Worm (Caenorhabditis elegans) whole organism, young adult: ENCODE results near the gene ZC116.1.

ENCODE experiments used
- B0035.1 ChIP-seq: sonication (generic microtip); optimal IDR thresholded peaks from 2 replicates; lab custom pipeline; 2016; ENCODE audit warnings: missing genetic modification characterization, mild to moderate bottlenecking, missing compliant biosample characterization, missing genotype, missing genetic modification reagents
- C17E4.6 ChIP-seq: fragments of 200-800 bp; sonication (Bioruptor generic); IDR thresholded peaks from 2 replicates; pipeline ENCODE4 v1.3.6; 2022; ENCODE audit warnings: missing genetic modification reagents, missing genetic modification characterization, missing compliant biosample characterization
- F33H1.4 ChIP-seq: fragments of 200-800 bp; sonication (Bioruptor generic); IDR thresholded peaks from 2 replicates; pipeline ENCODE4 v1.3.6; 2022; ENCODE audit warnings: missing genetic modification reagents, missing genetic modification characterization, missing compliant biosample characterization
- F57A8.1 ChIP-seq: fragments of 200-800 bp; sonication (Bioruptor generic); optimal IDR thresholded peaks from 2 replicates; lab custom pipeline; 2018; ENCODE audit warnings: mild to moderate bottlenecking, missing genetic modification characterization, moderate library complexity, missing compliant biosample characterization
- T26A5.8 ChIP-seq: sonication (generic microtip); optimal IDR thresholded peaks from 2 replicates; lab custom pipeline; 2016; ENCODE audit warnings: missing genetic modification characterization, missing compliant biosample characterization
- Y79H2A.3 ChIP-seq: fragments of 200-800 bp; sonication (Bioruptor generic); conservative IDR thresholded peaks from 2 replicates; pipeline ENCODE4 v1.3.6; 2022; ENCODE audit warnings: missing genetic modification reagents, missing genetic modification characterization, missing compliant biosample characterization
- ama-1 ChIP-seq, 3 experiments: fragments of 150-350 bp in 1 of 3; sonication (generic microtip) in 2 of 3; optimal IDR thresholded peaks; 2 replicates each; lab custom pipeline; 2014 to 2018; ENCODE audit warnings: missing biosample characterization in 2 of 3, missing genetic modification characterization in 2 of 3, missing genetic modification reagents in 2 of 3
- aptf-3 ChIP-seq: fragments of 200-800 bp; sonication (Bioruptor generic); IDR thresholded peaks from 2 replicates; pipeline ENCODE4 v1.3.6; 2022; ENCODE audit warnings: missing genetic modification characterization, missing compliant biosample characterization
- cebp-1 ChIP-seq, 2 experiments: fragments of 200-800 bp in 1 of 2; sonication (Bioruptor generic) in 1 of 2; sonication (generic microtip) in 1 of 2; IDR thresholded peaks in 1 of 2; optimal IDR thresholded peaks in 1 of 2; 2 replicates each; pipeline versions ENCODE4 v1.3.6 to Lab custom; 2017 to 2022; ENCODE audit warnings: missing compliant biosample characterization in 2 of 2, missing genetic modification characterization in 2 of 2, mild to moderate bottlenecking in 1 of 2, missing genetic modification reagents in 1 of 2, moderate library complexity in 1 of 2
- cebp-2 ChIP-seq: fragments of 200-800 bp; sonication (Bioruptor generic); IDR thresholded peaks from 2 replicates; pipeline ENCODE4 v1.3.6; 2022; ENCODE audit warnings: missing genetic modification characterization, missing compliant biosample characterization
- ceh-27 ChIP-seq: fragments of 200-800 bp; sonication (Bioruptor generic); optimal IDR thresholded peaks from 2 replicates; lab custom pipeline; 2018; ENCODE audit warnings: mild to moderate bottlenecking, missing genetic modification characterization, moderate library complexity, missing compliant biosample characterization
- dpff-1 ChIP-seq: sonication (generic microtip); optimal IDR thresholded peaks from 2 replicates; lab custom pipeline; 2017; ENCODE audit warnings: mild to moderate bottlenecking, missing genetic modification characterization, missing compliant biosample characterization
- egl-44 ChIP-seq: fragments of 200-800 bp; sonication (Bioruptor generic); IDR thresholded peaks from 2 replicates; pipeline ENCODE4 v1.3.6; 2022; ENCODE audit warnings: missing genetic modification reagents, missing genetic modification characterization, missing compliant biosample characterization
- ekl-4 ChIP-seq: fragments of 200-800 bp; sonication (Bioruptor generic); IDR thresholded peaks from 2 replicates; pipeline ENCODE4 v1.3.6; 2022; ENCODE audit warnings: missing genetic modification reagents, missing genetic modification characterization, missing compliant biosample characterization
- gei-17 ChIP-seq: fragments of 200-800 bp; sonication (Bioruptor generic); optimal IDR thresholded peaks from 2 replicates; lab custom pipeline; 2018; ENCODE audit warnings: mild to moderate bottlenecking, missing genetic modification characterization, missing compliant biosample characterization
- hlh-26 ChIP-seq: fragments of 200-800 bp; sonication (Bioruptor generic); conservative IDR thresholded peaks from 2 replicates; pipeline ENCODE4 v1.3.6; 2022; ENCODE audit warnings: missing genetic modification reagents, missing genetic modification characterization, missing compliant biosample characterization
- hrde-1 ChIP-seq: sonication (generic microtip); optimal IDR thresholded peaks from 2 replicates; lab custom pipeline; 2016; ENCODE audit warnings: missing genetic modification characterization, mild to moderate bottlenecking, missing compliant biosample characterization, moderate library complexity, missing genotype, missing genetic modification reagents, borderline replicate concordance
- hsf-1 ChIP-seq: fragments of 200-800 bp; sonication (Bioruptor generic); IDR thresholded peaks from 2 replicates; pipeline ENCODE4 v1.3.6; 2022; ENCODE audit warnings: missing genetic modification reagents, missing genetic modification characterization, missing compliant biosample characterization
- lin-54 ChIP-seq: fragments of 200-800 bp; sonication (Bioruptor generic); optimal IDR thresholded peaks from 2 replicates; lab custom pipeline; 2018; ENCODE audit warnings: mild to moderate bottlenecking, missing genetic modification characterization, missing compliant biosample characterization
- lsy-27 ChIP-seq: sonication (generic microtip); optimal IDR thresholded peaks from 2 replicates; lab custom pipeline; 2017; ENCODE audit warnings: missing genetic modification characterization, mild to moderate bottlenecking, missing compliant biosample characterization, antibody characterized with exemption, missing genotype, borderline replicate concordance; ENCODE audit not compliant: insufficient read depth
- madf-8 ChIP-seq: fragments of 200-800 bp; sonication (Bioruptor generic); conservative IDR thresholded peaks from 2 replicates; pipeline ENCODE4 v1.3.6; 2022; ENCODE audit warnings: missing genetic modification reagents, missing genetic modification characterization, missing compliant biosample characterization
- nhr-120 ChIP-seq: fragments of 200-800 bp; sonication (Bioruptor generic); IDR thresholded peaks from 2 replicates; pipeline ENCODE4 v1.3.6; 2022; ENCODE audit warnings: missing genetic modification characterization, missing compliant biosample characterization
- nhr-27 ChIP-seq: fragments of 200-800 bp; sonication (Bioruptor generic); optimal IDR thresholded peaks from 2 replicates; lab custom pipeline; 2018; ENCODE audit warnings: mild to moderate bottlenecking, missing genetic modification characterization, moderate library complexity, missing compliant biosample characterization
- sdz-38 ChIP-seq: sonication (generic microtip); optimal IDR thresholded peaks from 2 replicates; lab custom pipeline; 2016; ENCODE audit warnings: missing genotype, missing genetic modification characterization, missing compliant biosample characterization
- snpc-1.3 ChIP-seq: sonication (generic microtip); optimal IDR thresholded peaks from 2 replicates; lab custom pipeline; 2017; ENCODE audit warnings: missing genetic modification characterization, mild to moderate bottlenecking, missing compliant biosample characterization, antibody characterized with exemption, moderate library complexity, missing genotype, missing genetic modification reagents; ENCODE audit not compliant: insufficient read depth
- snpc-3.4 ChIP-seq: sonication (generic microtip); optimal IDR thresholded peaks from 2 replicates; lab custom pipeline; 2017; ENCODE audit warnings: missing genetic modification characterization, mild to moderate bottlenecking, missing compliant biosample characterization, antibody characterized with exemption, moderate library complexity, missing genotype, missing genetic modification reagents
- sptf-2 ChIP-seq: fragments of 200-800 bp; sonication (Bioruptor generic); optimal IDR thresholded peaks from 2 replicates; lab custom pipeline; 2018; ENCODE audit warnings: mild to moderate bottlenecking, missing genetic modification characterization, missing compliant biosample characterization
- zfh-2 ChIP-seq: fragments of 200-800 bp; sonication (Bioruptor generic); conservative IDR thresholded peaks from 2 replicates; pipeline ENCODE4 v1.3.6; 2022; ENCODE audit warnings: missing genetic modification reagents, missing genetic modification characterization, missing compliant biosample characterization
- zim-3 ChIP-seq: sonication (generic microtip); optimal IDR thresholded peaks from 2 replicates; lab custom pipeline; 2017; ENCODE audit warnings: mild to moderate bottlenecking, missing genetic modification characterization, moderate library complexity, missing compliant biosample characterization
- ztf-22 ChIP-seq: fragments of 200-800 bp; sonication (Bioruptor generic); optimal IDR thresholded peaks from 2 replicates; lab custom pipeline; 2018; ENCODE audit warnings: mild to moderate bottlenecking, missing genetic modification characterization, moderate library complexity, missing compliant biosample characterization
- ztf-25 ChIP-seq: fragments of 200-800 bp; sonication (Bioruptor generic); IDR thresholded peaks from 2 replicates; pipeline ENCODE4 v1.3.6; 2022; ENCODE audit warnings: missing genetic modification reagents, missing genetic modification characterization, missing compliant biosample characterization

The ZC116.1 gene

DNA sequence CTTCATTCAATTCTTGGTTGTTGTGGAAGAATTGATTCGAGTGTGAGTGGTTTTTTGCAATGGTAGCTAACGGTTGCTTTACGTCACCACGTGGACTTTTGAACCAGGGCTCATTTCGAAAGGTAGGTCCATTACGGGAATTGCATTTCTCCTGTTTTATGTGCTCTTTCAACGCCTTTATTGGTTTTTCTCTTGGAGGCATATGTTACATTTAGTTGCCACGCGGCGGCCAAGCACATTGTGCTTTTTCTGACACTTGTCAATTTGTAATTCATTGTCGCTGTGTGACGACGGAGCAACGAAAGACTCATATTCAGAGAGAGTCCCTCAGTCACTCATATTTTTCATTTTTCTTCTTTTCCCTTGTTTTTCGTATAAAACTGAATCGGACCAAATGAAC is 24.9 kb upstream of the ZC116.1 start:
- TF ChIP-seq T26A5.8 (tag; lab: Kevin White, UChicago), result no peak
- no peak for TF ChIP-seq hrde-1 (tag; lab: Kevin White, UChicago)
- no peak for TF ChIP-seq F33H1.4
- no peak for TF ChIP-seq Y79H2A.3 (GFP tag; lab: Robert Waterston, UW)

DNA sequence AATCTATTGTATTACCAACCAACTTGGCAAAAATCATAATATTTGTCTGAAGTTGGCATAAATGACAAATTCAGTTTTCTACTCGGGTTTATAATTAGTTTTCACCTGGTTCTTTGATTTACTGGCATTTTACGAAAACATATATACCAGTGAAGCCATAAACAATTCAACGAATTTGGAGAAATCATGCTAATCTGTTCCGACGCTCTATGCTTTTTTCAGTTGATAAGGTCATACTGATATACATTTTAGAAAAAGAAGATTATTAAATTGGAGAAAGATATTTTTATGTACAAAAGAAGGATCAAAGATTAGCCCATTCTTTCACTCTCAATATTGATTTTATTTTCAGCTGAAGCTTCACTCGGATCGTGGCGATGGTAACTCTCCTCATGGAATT is 22.8 kb upstream of the ZC116.1 start:
- no peak for TF ChIP-seq hsf-1 (GFP tag; lab: Robert Waterston, UW)
- no peak for TF ChIP-seq cebp-1 (GFP tag; IDR thresholded peaks at IDR 0.05; lab: Robert Waterston, UW)
- TF ChIP-seq cebp-1 (tag; optimal IDR thresholded peaks at IDR 0.05; lab: Kevin White, UChicago), result no peak
- TF ChIP-seq aptf-3 (GFP tag; lab: Robert Waterston, UW), result no peak
- TF ChIP-seq nhr-27, result no peak
- no peak for TF ChIP-seq snpc-3.4 (tag; lab: Kevin White, UChicago)
- TF ChIP-seq ceh-27 (GFP tag; lab: Kevin White, UChicago), result no peak
- no peak for TF ChIP-seq ztf-22 (GFP tag; lab: Kevin White, UChicago)
- TF ChIP-seq hlh-26, result no peak
- TF ChIP-seq snpc-1.3 (tag; lab: Kevin White, UChicago), result no peak
- TF ChIP-seq ama-1 (optimal IDR thresholded peaks at IDR 0.05; lab: Kevin White, UChicago), result no peak
- TF ChIP-seq ama-1 (GFP tag; optimal IDR thresholded peaks at IDR 0.05; lab: Kevin White, UChicago), result no peak
- TF ChIP-seq zfh-2 (GFP tag; lab: Robert Waterston, UW), result no peak
- TF ChIP-seq, all 124 proteins: peak for 0

DNA sequence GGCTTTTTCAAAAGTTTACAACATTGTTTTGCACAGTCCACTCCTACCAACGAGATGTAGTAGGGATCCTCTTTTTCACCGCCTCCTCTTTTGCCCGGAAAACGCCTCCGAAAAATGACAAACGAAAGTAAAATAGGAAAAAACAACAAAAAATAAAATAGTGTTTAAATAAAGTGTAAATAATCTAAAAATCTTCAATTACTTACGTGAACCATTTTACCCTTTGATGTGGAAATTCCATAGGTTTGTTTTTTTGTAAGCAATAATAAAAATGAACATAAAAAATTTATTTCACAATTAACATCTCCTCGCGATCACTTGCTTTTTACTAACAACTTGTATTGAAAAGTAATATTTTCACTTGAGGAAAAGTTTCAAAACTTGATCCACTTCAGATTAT is 21.6 kb upstream of the ZC116.1 start, which contains the start of gene C14C10.1:
C14C10.1 (plus strand) TSS at position 301 of the 400 bp plus-strand sequence.
- TF ChIP-seq sptf-2 (GFP tag; lab: Kevin White, UChicago), result no peak
- no peak for TF ChIP-seq F57A8.1
- TF ChIP-seq lin-54 (GFP tag; lab: Kevin White, UChicago), result no peak
- TF ChIP-seq lsy-27 (tag; lab: Kevin White, UChicago), result no peak
- TF ChIP-seq aptf-3 (GFP tag; lab: Robert Waterston, UW), result no peak
- TF ChIP-seq B0035.1 (tag; lab: Kevin White, UChicago), result no peak
- TF ChIP-seq C17E4.6, result no peak
- no peak for TF ChIP-seq egl-44 (GFP tag; lab: Robert Waterston, UW)
- TF ChIP-seq zim-3, result no peak
- no peak for TF ChIP-seq nhr-120 (GFP tag; lab: Robert Waterston, UW)

DNA sequence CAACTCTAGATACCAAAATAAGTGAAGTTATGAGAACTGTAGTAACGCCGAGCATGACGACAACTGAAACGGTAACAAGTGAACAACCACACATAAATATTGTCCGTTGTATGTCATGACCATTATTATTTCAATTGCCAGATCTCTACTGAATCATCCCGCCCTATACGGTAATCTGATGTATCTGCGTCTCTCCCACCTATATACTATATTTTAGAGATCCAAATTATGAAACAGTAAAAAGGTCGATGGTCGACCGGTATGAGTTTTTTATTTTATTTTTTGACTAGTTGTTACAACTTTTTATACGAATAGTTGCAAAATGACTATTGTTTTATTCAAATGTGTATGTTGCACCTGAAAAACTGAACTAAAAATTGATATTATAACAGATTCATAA is 19.0 kb upstream of the ZC116.1 start, which contains the start of gene ttr-43:
ttr-43 (minus strand) TSS at position 101 of the 400 bp plus-strand sequence.
- TF ChIP-seq ekl-4 (GFP tag; lab: Robert Waterston, UW), result no peak

DNA sequence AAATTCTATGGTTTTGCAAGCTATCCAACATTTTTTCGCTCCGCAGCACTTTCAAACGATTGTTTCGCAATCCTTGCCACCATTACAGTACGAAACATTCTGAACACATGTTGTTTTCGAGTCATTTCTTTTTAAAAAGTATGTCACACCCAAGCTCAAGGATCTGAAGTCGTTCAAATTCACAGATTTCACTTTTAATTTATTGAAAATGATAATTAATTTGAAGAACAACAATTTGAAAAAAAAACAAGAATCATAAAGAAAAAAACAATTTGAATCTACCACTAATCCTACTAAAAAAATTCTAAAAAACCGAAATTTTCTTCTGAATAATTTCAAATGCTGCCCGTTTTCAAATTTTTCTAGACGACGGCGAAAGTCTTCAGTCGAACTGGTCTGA is 17.2 kb upstream of the ZC116.1 start, which contains the start of gene C14C10.2:
C14C10.2 (minus strand) TSS at position 101 of the 400 bp plus-strand sequence.
- TF ChIP-seq ztf-25 (GFP tag; lab: Robert Waterston, UW), result no peak
- TF ChIP-seq madf-8 (GFP tag; lab: Robert Waterston, UW), result no peak
- TF ChIP-seq lsy-27 (tag; lab: Kevin White, UChicago), result no peak
- no peak for TF ChIP-seq dpff-1
- no peak for TF ChIP-seq cebp-1 (GFP tag; IDR thresholded peaks at IDR 0.05; lab: Robert Waterston, UW)
- TF ChIP-seq cebp-1 (tag; optimal IDR thresholded peaks at IDR 0.05; lab: Kevin White, UChicago), result peak; percentile 2
- TF ChIP-seq gei-17 (GFP tag; lab: Kevin White, UChicago), result no peak
- TF ChIP-seq sdz-38 (tag; lab: Kevin White, UChicago), result no peak
- no peak for TF ChIP-seq cebp-2 (GFP tag; lab: Robert Waterston, UW)
